Fruit fly (Drosophila melanogaster) whole organism, adult: ENCODE results near the gene Nca.

Experiments
- CG12768 ChIP-seq: fragments of 200-800 bp; sonication (Bioruptor generic); optimal IDR thresholded peaks from 2 replicates; lab custom pipeline; 2017; ENCODE audit warnings: missing biosample characterization, missing genetic modification characterization, mild to moderate bottlenecking, moderate library complexity, missing genetic modification reagents
- CG14711 ChIP-seq: fragments of 200-800 bp; sonication (Bioruptor generic); optimal IDR thresholded peaks from 2 replicates; lab custom pipeline; 2018; ENCODE audit warnings: missing biosample characterization, mild to moderate bottlenecking, missing genetic modification characterization, moderate library complexity
- CG1620 ChIP-seq: fragments of 200-800 bp; sonication (Bioruptor generic); optimal IDR thresholded peaks from 2 replicates; lab custom pipeline; 2016; ENCODE audit warnings: missing biosample characterization, missing genetic modification characterization
- CG7101 ChIP-seq: fragments of 200-800 bp; sonication (Bioruptor generic); optimal IDR thresholded peaks from 2 replicates; lab custom pipeline; 2018; ENCODE audit warnings: missing biosample characterization, mild to moderate bottlenecking, missing genetic modification characterization, moderate library complexity
- Clk ChIP-seq: fragments of 200-800 bp; sonication (Bioruptor generic); optimal IDR thresholded peaks from 2 replicates; lab custom pipeline; 2017; ENCODE audit warnings: missing biosample characterization, missing genetic modification characterization
- Crg-1 ChIP-seq: fragments of 200-800 bp; sonication (Bioruptor generic); optimal IDR thresholded peaks from 2 replicates; lab custom pipeline; 2016; ENCODE audit warnings: missing biosample characterization, missing genetic modification characterization
- Mnt ChIP-seq: fragments of 200-800 bp; sonication (Bioruptor generic); optimal IDR thresholded peaks from 2 replicates; lab custom pipeline; 2016; ENCODE audit warnings: missing biosample characterization, mild to moderate bottlenecking, missing genetic modification characterization
- bab1 ChIP-seq: fragments of 200-800 bp; sonication (Bioruptor generic); optimal IDR thresholded peaks from 3 replicates; lab custom pipeline; 2019; ENCODE audit warnings: missing biosample characterization, mild to moderate bottlenecking, missing genetic modification characterization, moderate library complexity
- kay ChIP-seq: fragments of 200-800 bp; sonication (Bioruptor generic); peaks from one replicate; lab custom pipeline; 2016; ENCODE audit warnings: missing biosample characterization, missing genetic modification characterization, borderline replicate concordance
- ovo ChIP-seq: fragments of 200-800 bp; sonication (Bioruptor generic); optimal IDR thresholded peaks from 2 replicates; lab custom pipeline; 2016; ENCODE audit warnings: missing biosample characterization, missing genetic modification characterization
- pad ChIP-seq: fragments of 200-800 bp; sonication (Bioruptor generic); optimal IDR thresholded peaks from 3 replicates; lab custom pipeline; 2017; ENCODE audit warnings: missing biosample characterization, missing genetic modification characterization, mild to moderate bottlenecking, moderate library complexity, missing genetic modification reagents
- toe ChIP-seq: fragments of 200-800 bp; sonication (Bioruptor generic); optimal IDR thresholded peaks from 2 replicates; lab custom pipeline; 2016; ENCODE audit warnings: missing biosample characterization, missing genetic modification characterization

DNA sequence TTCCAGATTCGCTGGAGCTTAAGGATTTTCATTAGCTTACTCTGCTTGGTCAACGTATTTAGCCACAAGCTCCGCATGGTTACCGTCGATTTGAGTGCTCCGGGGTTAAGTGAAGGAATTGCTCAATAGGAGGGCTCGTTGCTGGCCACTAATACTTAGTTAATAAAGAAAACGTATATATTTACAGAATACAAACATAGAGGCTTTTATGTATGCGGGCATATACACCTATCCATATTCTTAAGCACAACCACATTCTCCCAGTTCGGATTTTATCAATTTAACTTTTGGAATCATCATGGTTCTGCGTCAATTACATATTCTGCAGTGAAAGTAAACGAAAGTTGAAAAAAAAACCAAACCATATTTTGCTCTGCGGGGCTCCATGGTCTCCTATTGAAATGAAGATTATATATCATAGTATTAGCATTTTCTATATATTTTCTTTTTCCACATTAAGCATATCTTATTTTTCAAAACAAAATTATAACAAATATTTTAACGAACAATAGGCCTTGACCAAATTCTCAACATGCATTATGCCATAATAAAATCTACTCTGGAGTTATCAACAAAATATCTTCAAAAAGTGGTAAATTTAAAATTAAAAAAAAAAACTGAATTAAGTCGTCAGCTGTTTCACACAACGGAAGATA lies 8.5 kb downstream of the Nca start, which contains the start of the genes Tom20 and Gabat:
- TF ChIP-seq kay (GFP tag; lab: Kevin White, UChicago) (no peak), Mnt (GFP tag; lab: Kevin White, UChicago) (no peak), Crg-1 (GFP tag; lab: Kevin White, UChicago) (no peak), bab1 (GFP tag; lab: Kevin White, UChicago) (no peak), pad (GFP tag; lab: Kevin White, UChicago) (no peak), CG7101 (tag; lab: Kevin White, UChicago) (no peak), CG1620 (GFP tag; lab: Kevin White, UChicago) (no peak), ovo (no peak), Clk (GFP tag; lab: Kevin White, UChicago) (no peak), CG14711 (tag; lab: Kevin White, UChicago) (no peak), CG12768 (GFP tag; lab: Kevin White, UChicago) (peak; percentile 45), toe (no peak)
